Fruit fly (Drosophila melanogaster): ENCODE data around the gene CG6650.

The CG6650 gene

DNA sequence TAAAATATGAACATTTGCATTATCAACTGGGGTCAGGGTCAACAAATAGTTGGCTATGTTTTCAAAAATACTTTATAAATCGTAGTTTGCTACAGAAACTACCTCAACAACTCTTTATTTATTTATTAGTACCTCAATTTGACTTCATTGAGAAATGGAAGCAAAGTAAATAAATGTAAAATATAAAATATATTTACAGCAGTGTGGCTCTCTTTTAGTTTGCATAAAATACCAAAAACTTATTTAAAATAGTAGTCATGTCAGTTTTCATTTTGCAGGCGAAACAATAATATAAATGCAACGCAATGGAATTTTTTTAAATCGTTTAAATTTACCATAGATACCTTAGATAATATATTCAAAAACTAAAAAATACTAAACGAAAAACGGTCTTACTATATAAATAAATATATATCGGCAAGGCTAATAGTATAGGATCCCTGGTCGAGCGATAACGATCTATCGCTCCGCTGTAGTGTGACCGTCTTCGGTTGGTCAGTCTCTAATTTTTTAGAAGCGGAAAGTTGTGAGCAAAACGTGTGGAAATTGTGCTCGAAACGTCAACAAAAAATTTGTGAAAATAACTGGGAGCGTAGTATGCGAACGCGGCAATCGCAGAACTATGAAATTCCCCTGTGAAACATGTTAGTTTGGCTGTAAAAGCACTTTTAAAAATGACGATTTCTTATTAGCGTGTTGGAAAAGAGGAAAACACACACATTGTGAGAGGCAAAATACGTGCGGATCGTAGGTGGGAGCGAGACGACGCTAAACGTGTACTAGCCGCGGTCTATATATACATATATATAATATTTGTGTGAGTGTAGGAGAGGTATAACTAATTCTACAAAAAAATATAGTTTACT is 29.4 kb upstream of the CG6650 start, which contains the start of the genes Nprl3 and upSET (continued):
- TF ChIP-seq CG12236 (GFP tag; optimal IDR thresholded peaks at IDR 0.05) (no peak), ems (GFP tag; optimal IDR thresholded peaks at IDR 0.05) (no peak), Gug (GFP tag; IDR thresholded peaks at IDR 0.05) (no peak), CG6813 (GFP tag; optimal IDR thresholded peaks at IDR 0.05) (no peak), CG9876 (GFP tag; optimal IDR thresholded peaks at IDR 0.05) (no peak), CG42726 (GFP tag; IDR thresholded peaks at IDR 0.05; ENCODE audit: partially characterized antibody) (peak; percentile 89), Elba2 (GFP tag; optimal IDR thresholded peaks at IDR 0.05) (peak; percentile 87), CG33213 (GFP tag; optimal IDR thresholded peaks at IDR 0.05) (peak; percentile 3), CG31388 (GFP tag; optimal IDR thresholded peaks at IDR 0.05) (no peak), Hsf (GFP tag; optimal IDR thresholded peaks at IDR 0.05) (peak; percentile 20), peb (GFP tag; IDR thresholded peaks at IDR 0.05) (no peak), grn (GFP tag; optimal IDR thresholded peaks at IDR 0.05) (peak; percentile 99), CG11085 (GFP tag; IDR thresholded peaks at IDR 0.05) (no peak), NFAT (GFP tag; IDR thresholded peaks at IDR 0.05) (no peak), CG32532 (GFP tag; IDR thresholded peaks at IDR 0.05) (0 out of 2 replicates have a peak, but pooled peaks have one; percentile 41), Aef1 (GFP tag; IDR thresholded peaks at IDR 0.05) (no peak), gsb (GFP tag; IDR thresholded peaks at IDR 0.05) (no peak), CG4820 (GFP tag; optimal IDR thresholded peaks at IDR 0.05) (no peak), Myb (GFP tag; optimal IDR thresholded peaks at IDR 0.05) (peak; percentile 6), ab (GFP tag; optimal IDR thresholded peaks at IDR 0.05) (no peak), amos (GFP tag; IDR thresholded peaks at IDR 0.05; ENCODE audit: partially characterized antibody) (peak; percentile 95), NC2β (GFP tag; optimal IDR thresholded peaks at IDR 0.05) (peak; percentile 14), CG11398 (GFP tag; optimal IDR thresholded peaks at IDR 0.05) (no peak), Eip74EF (GFP tag; optimal IDR thresholded peaks at IDR 0.05) (no peak), shn (GFP tag; optimal IDR thresholded peaks at IDR 0.05) (no peak), CG16779 (GFP tag; IDR thresholded peaks at IDR 0.05) (no peak), eyg (GFP tag; optimal IDR thresholded peaks at IDR 0.05) (no peak), CG4617 (GFP tag; optimal IDR thresholded peaks at IDR 0.05; ENCODE audit: borderline replicate concordance) (peak; percentile 11), CG18011 (GFP tag; optimal IDR thresholded peaks at IDR 0.05) (no peak), CG3838 (GFP tag; optimal IDR thresholded peaks at IDR 0.05) (no peak), Sry-δ (GFP tag; optimal IDR thresholded peaks at IDR 0.05) (peak; percentile 80), tio (GFP tag; optimal IDR thresholded peaks at IDR 0.05) (no peak), CG14860 (GFP tag; IDR thresholded peaks at IDR 0.05; ENCODE audit: partially characterized antibody) (peak; percentile 79), Dll (GFP tag; IDR thresholded peaks at IDR 0.05; ENCODE audit: partially characterized antibody) (peak; percentile 90), Blimp-1 (GFP tag; optimal IDR thresholded peaks at IDR 0.05) (no peak), CG7987 (GFP tag; optimal IDR thresholded peaks at IDR 0.05) (no peak), CkIIα-i1 (GFP tag; IDR thresholded peaks at IDR 0.05) (no peak), Dref (GFP tag; IDR thresholded peaks at IDR 0.05) (peak; percentile 68), CG15514 (GFP tag; optimal IDR thresholded peaks at IDR 0.05) (peak; percentile 70), pnt (GFP tag; optimal IDR thresholded peaks at IDR 0.05) (no peak), grau (tag; optimal IDR thresholded peaks at IDR 0.05) (peak; percentile 22), CG12155 (GFP tag; optimal IDR thresholded peaks at IDR 0.05) (no peak), Dp (GFP tag; optimal IDR thresholded peaks at IDR 0.05) (peak; percentile 35), zf30C (GFP tag; optimal IDR thresholded peaks at IDR 0.05) (no peak), trem (tag; optimal IDR thresholded peaks at IDR 0.05) (peak; percentile 88), lov (optimal IDR thresholded peaks at IDR 0.05) (no peak), lov (GFP tag; IDR thresholded peaks at IDR 0.05) (no peak), vfl (GFP tag; optimal IDR thresholded peaks at IDR 0.05) (no peak), CG1602 (GFP tag; optimal IDR thresholded peaks at IDR 0.05) (no peak), gce (GFP tag; IDR thresholded peaks at IDR 0.05) (no peak)

Data from whole organism, embryonic.